Worm (Caenorhabditis elegans) whole organism, midembryonic: ENCODE results near the gene T26H8.4.

Experiments used
- ztf-23 ChIP-seq: fragments of 200-800 bp; sonication (Bioruptor generic); IDR thresholded peaks from 2 replicates; pipeline ENCODE4 v1.3.6; 2022; ENCODE audit warnings: missing genetic modification reagents, missing genetic modification characterization, missing compliant biosample characterization
- ztf-29 ChIP-seq: fragments of 200-800 bp; sonication (Bioruptor generic); IDR thresholded peaks from 2 replicates; pipeline ENCODE4 v1.3.6; 2022; ENCODE audit warnings: missing genetic modification reagents, missing genetic modification characterization, missing compliant biosample characterization

DNA sequence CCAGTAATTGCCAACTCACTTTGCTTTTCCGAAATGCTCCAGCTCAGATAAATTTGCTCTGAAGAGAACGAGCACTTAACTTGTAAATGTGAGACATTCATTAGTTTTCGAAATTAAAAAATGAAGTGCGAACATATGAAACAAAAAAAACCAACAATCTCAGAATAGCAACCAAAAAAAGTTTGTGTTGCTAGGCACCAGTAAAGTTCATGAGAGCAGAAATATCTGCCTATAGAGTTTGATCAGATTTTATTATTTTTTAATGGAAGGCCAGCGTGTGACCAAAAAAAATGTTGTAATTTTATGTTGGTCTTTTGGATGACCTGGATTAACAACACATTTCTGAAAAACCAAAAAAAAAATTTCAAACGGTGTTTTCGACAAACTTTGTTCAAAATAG lies 42.5 kb downstream of the T26H8.4 start, which contains the start of gene M01B2.12:
- no peak for TF ChIP-seq ztf-29 (GFP tag; lab: Robert Waterston, UW)
- TF ChIP-seq ztf-23 (GFP tag; lab: Robert Waterston, UW): no peak
